Worm (Caenorhabditis elegans) whole organism, young adult: ENCODE data around the gene Y57G11C.8.
"Not testable (repeated sequence)": the region's sequence is repeated elsewhere in the genome, so short reads cannot be mapped to it uniquely, and the experiment has no call there.

ENCODE experiments used
- B0261.1 ChIP-seq: sonication (generic microtip); optimal IDR thresholded peaks from 2 replicates; lab custom pipeline; 2016; ENCODE audit warnings: mild to moderate bottlenecking, missing genetic modification characterization, moderate library complexity, missing compliant biosample characterization
- B0336.3 ChIP-seq: fragments of 200-800 bp; sonication (Bioruptor generic); IDR thresholded peaks from 2 replicates; pipeline ENCODE4 v1.3.6; 2022; ENCODE audit warnings: missing genetic modification characterization, missing compliant biosample characterization
- C06A6.2 ChIP-seq: fragments of 200-800 bp; sonication (Bioruptor generic); conservative IDR thresholded peaks from 2 replicates; pipeline ENCODE4 v1.3.6; 2022; ENCODE audit warnings: missing genetic modification characterization, missing compliant biosample characterization
- F22D6.2 ChIP-seq: sonication (generic microtip); optimal IDR thresholded peaks from 2 replicates; lab custom pipeline; 2016; ENCODE audit warnings: mild to moderate bottlenecking, missing genetic modification characterization, missing compliant biosample characterization
- K11D2.4 ChIP-seq: fragments of 200-800 bp; sonication (Bioruptor generic); IDR thresholded peaks from 2 replicates; pipeline ENCODE4 v1.3.6; 2022; ENCODE audit warnings: missing genetic modification reagents, missing genetic modification characterization, missing compliant biosample characterization
- K12H6.12 ChIP-seq: fragments of 200-800 bp; sonication (Bioruptor generic); optimal IDR thresholded peaks from 2 replicates; lab custom pipeline; 2018; ENCODE audit warnings: mild to moderate bottlenecking, missing genetic modification characterization, missing compliant biosample characterization
- Y56A3A.18 ChIP-seq: fragments of 200-800 bp; sonication (Bioruptor generic); IDR thresholded peaks from 2 replicates; pipeline ENCODE4 v1.3.6; 2022; ENCODE audit warnings: missing genetic modification reagents, missing genetic modification characterization, missing compliant biosample characterization
- Y67H2A.10 ChIP-seq: fragments of 200-800 bp; sonication (Bioruptor generic); conservative IDR thresholded peaks from 2 replicates; pipeline ENCODE4 v1.3.6; 2022; ENCODE audit warnings: missing genetic modification reagents, missing genetic modification characterization, missing compliant biosample characterization
- Y95B8A.8 ChIP-seq: fragments of 200-800 bp; sonication (Bioruptor generic); IDR thresholded peaks from 2 replicates; pipeline ENCODE4 v1.3.6; 2022; ENCODE audit warnings: missing genetic modification reagents, missing genetic modification characterization, missing compliant biosample characterization
- akir-1 ChIP-seq: fragments of 200-800 bp; sonication (Bioruptor generic); optimal IDR thresholded peaks from 2 replicates; lab custom pipeline; 2018; ENCODE audit warnings: mild to moderate bottlenecking, missing genetic modification characterization, moderate library complexity, missing compliant biosample characterization
- athp-1 ChIP-seq: sonication (generic microtip); optimal IDR thresholded peaks from 2 replicates; lab custom pipeline; 2017; ENCODE audit warnings: mild to moderate bottlenecking, missing genetic modification characterization, missing compliant biosample characterization
- attf-3 ChIP-seq: fragments of 200-800 bp; sonication (Bioruptor generic); conservative IDR thresholded peaks from 2 replicates; pipeline ENCODE4 v1.3.6; 2022; ENCODE audit warnings: missing genetic modification reagents, missing genetic modification characterization, missing compliant biosample characterization
- attf-5 ChIP-seq: fragments of 200-800 bp; sonication (Bioruptor generic); optimal IDR thresholded peaks from 2 replicates; lab custom pipeline; 2018; ENCODE audit warnings: mild to moderate bottlenecking, missing genetic modification characterization, missing compliant biosample characterization
- attf-6 ChIP-seq: fragments of 200-800 bp; sonication (Bioruptor generic); IDR thresholded peaks from 2 replicates; pipeline ENCODE4 v1.3.6; 2022; ENCODE audit warnings: missing genetic modification reagents, missing genetic modification characterization, missing compliant biosample characterization
- cebp-1 ChIP-seq, 2 experiments: fragments of 200-800 bp in 1 of 2; sonication (Bioruptor generic) in 1 of 2; sonication (generic microtip) in 1 of 2; IDR thresholded peaks in 1 of 2; optimal IDR thresholded peaks in 1 of 2; 2 replicates each; pipeline versions ENCODE4 v1.3.6 to Lab custom; 2017 to 2022; ENCODE audit warnings: missing compliant biosample characterization in 2 of 2, missing genetic modification characterization in 2 of 2, mild to moderate bottlenecking in 1 of 2, missing genetic modification reagents in 1 of 2, moderate library complexity in 1 of 2
- ceh-100 ChIP-seq: fragments of 200-800 bp; sonication (Bioruptor generic); IDR thresholded peaks from 2 replicates; pipeline ENCODE4 v1.3.6; 2022; ENCODE audit warnings: missing genetic modification reagents, missing genetic modification characterization, missing compliant biosample characterization
- ceh-27 ChIP-seq: fragments of 200-800 bp; sonication (Bioruptor generic); optimal IDR thresholded peaks from 2 replicates; lab custom pipeline; 2018; ENCODE audit warnings: mild to moderate bottlenecking, missing genetic modification characterization, moderate library complexity, missing compliant biosample characterization
- chd-7 ChIP-seq: sonication (generic microtip); optimal IDR thresholded peaks from 2 replicates; lab custom pipeline; 2016; ENCODE audit warnings: mild to moderate bottlenecking, missing genetic modification characterization, moderate library complexity, missing compliant biosample characterization
- egl-44 ChIP-seq: fragments of 200-800 bp; sonication (Bioruptor generic); IDR thresholded peaks from 2 replicates; pipeline ENCODE4 v1.3.6; 2022; ENCODE audit warnings: missing genetic modification reagents, missing genetic modification characterization, missing compliant biosample characterization
- ekl-4 ChIP-seq: fragments of 200-800 bp; sonication (Bioruptor generic); IDR thresholded peaks from 2 replicates; pipeline ENCODE4 v1.3.6; 2022; ENCODE audit warnings: missing genetic modification reagents, missing genetic modification characterization, missing compliant biosample characterization
- hlh-12 ChIP-seq: sonication (generic microtip); optimal IDR thresholded peaks from 2 replicates; lab custom pipeline; 2016; ENCODE audit warnings: missing genetic modification characterization, missing compliant biosample characterization
- hmg-1.2 ChIP-seq: fragments of 200-800 bp; sonication (Bioruptor generic); IDR thresholded peaks from 2 replicates; pipeline ENCODE4 v1.3.6; 2022; ENCODE audit warnings: missing genetic modification reagents, missing genetic modification characterization, missing compliant biosample characterization
- lag-1 ChIP-seq: fragments of 200-800 bp; sonication (Bioruptor generic); IDR thresholded peaks from 2 replicates; pipeline ENCODE4 v1.3.6; 2022; ENCODE audit warnings: missing genetic modification reagents, missing genetic modification characterization, missing compliant biosample characterization
- let-526 ChIP-seq: fragments of 200-800 bp; sonication (Bioruptor generic); IDR thresholded peaks from 2 replicates; pipeline ENCODE4 v1.3.6; 2022; ENCODE audit warnings: missing genetic modification reagents, missing genetic modification characterization, missing compliant biosample characterization
- lir-1 ChIP-seq: fragments of 200-800 bp; sonication (Bioruptor generic); conservative IDR thresholded peaks from 2 replicates; pipeline ENCODE4 v1.3.6; 2022; ENCODE audit warnings: missing genetic modification reagents, missing genetic modification characterization, missing compliant biosample characterization
- mcd-1 ChIP-seq: fragments of 200-800 bp; sonication (Bioruptor generic); IDR thresholded peaks from 2 replicates; pipeline ENCODE4 v1.3.6; 2022; ENCODE audit warnings: missing genetic modification reagents, missing genetic modification characterization, missing compliant biosample characterization
- nfyb-1 ChIP-seq: fragments of 200-800 bp; sonication (Bioruptor generic); IDR thresholded peaks from 2 replicates; pipeline ENCODE4 v1.3.6; 2022; ENCODE audit warnings: missing genetic modification reagents, missing genetic modification characterization, missing compliant biosample characterization
- nhr-179 ChIP-seq: sonication (generic microtip); optimal IDR thresholded peaks from 2 replicates; lab custom pipeline; 2016; ENCODE audit warnings: mild to moderate bottlenecking, missing genetic modification characterization, missing compliant biosample characterization
- nhr-80 ChIP-seq: sonication (generic microtip); optimal IDR thresholded peaks from 2 replicates; lab custom pipeline; 2016; ENCODE audit warnings: missing genetic modification characterization, missing compliant biosample characterization
- pbrm-1 ChIP-seq: fragments of 200-800 bp; sonication (Bioruptor generic); IDR thresholded peaks from 2 replicates; pipeline ENCODE4 v1.3.6; 2022; ENCODE audit warnings: missing genetic modification reagents, missing genetic modification characterization, missing compliant biosample characterization
- rcor-1 ChIP-seq: fragments of 200-800 bp; sonication (Bioruptor generic); IDR thresholded peaks from 2 replicates; pipeline ENCODE4 v1.3.6; 2022; ENCODE audit warnings: missing genetic modification reagents, missing genetic modification characterization, missing compliant biosample characterization
- snpc-1.1 ChIP-seq: sonication (generic microtip); optimal IDR thresholded peaks from 2 replicates; lab custom pipeline; 2017; ENCODE audit warnings: missing genetic modification characterization, mild to moderate bottlenecking, missing compliant biosample characterization, antibody characterized with exemption, moderate library complexity, missing genotype, missing genetic modification reagents; ENCODE audit not compliant: insufficient read depth
- snpc-3.4 ChIP-seq: sonication (generic microtip); optimal IDR thresholded peaks from 2 replicates; lab custom pipeline; 2017; ENCODE audit warnings: missing genetic modification characterization, mild to moderate bottlenecking, missing compliant biosample characterization, antibody characterized with exemption, moderate library complexity, missing genotype, missing genetic modification reagents
- snpc-4 ChIP-seq, 5 experiments: fragments of 150-350 bp in 1 of 5; sonication (generic microtip) in 4 of 5; optimal IDR thresholded peaks; 2 replicates each; lab custom pipeline; 2014 to 2018; ENCODE audit warnings: missing genetic modification characterization in 5 of 5, missing biosample characterization in 3 of 5, antibody characterized with exemption in 2 of 5, mild to moderate bottlenecking in 2 of 5, missing compliant biosample characterization in 2 of 5, missing genotype in 2 of 5, moderate library complexity in 2 of 5, missing genetic modification reagents in 1 of 5
- zim-3 ChIP-seq: sonication (generic microtip); optimal IDR thresholded peaks from 2 replicates; lab custom pipeline; 2017; ENCODE audit warnings: mild to moderate bottlenecking, missing genetic modification characterization, moderate library complexity, missing compliant biosample characterization
- ztf-28 ChIP-seq: fragments of 200-800 bp; sonication (Bioruptor generic); IDR thresholded peaks from 2 replicates; pipeline ENCODE4 v1.3.6; 2022; ENCODE audit warnings: missing genetic modification reagents, missing genetic modification characterization, missing compliant biosample characterization

Y57G11C.8 gene

ce11 chrIV:14757786-14758185, 23.9 kb upstream of the Y57G11C.8 start:
- TF ChIP-seq B0336.3 (GFP tag; lab: Robert Waterston, UW) (no peak), attf-6 (GFP tag; lab: Robert Waterston, UW) (peak; percentile 67; the same call in 1 of the 2 replicates)

ce11 chrIV:14759662-14760061, 22.0 kb upstream of the Y57G11C.8 start:
- TF ChIP-seq lag-1 (GFP tag; lab: Robert Waterston, UW) (no peak), hmg-1.2 (GFP tag; lab: Robert Waterston, UW) (peak; percentile 36), hlh-12 (no peak), Y56A3A.18 (no peak), snpc-4 (GFP tag; optimal IDR thresholded peaks at IDR 0.05; lab: Kevin White, UChicago) (no peak), snpc-4 (tag; optimal IDR thresholded peaks at IDR 0.05; lab: Kevin White, UChicago) (peak in 3 of 4 experiments; percentile 72 to 92 (median 77)), snpc-1.1 (tag; lab: Kevin White, UChicago) (peak; percentile 51), B0261.1 (no peak), attf-3 (no peak), akir-1 (GFP tag; lab: Kevin White, UChicago) (no peak)

- TF ChIP-seq athp-1 (tag; lab: Kevin White, UChicago) (no peak), snpc-3.4 (no peak), nhr-179 (no peak), F22D6.2 (no peak), zim-3 (tag; lab: Kevin White, UChicago) (no peak), ztf-28 (GFP tag; lab: Robert Waterston, UW) (no peak), chd-7 (tag; lab: Kevin White, UChicago) (no peak)
These were observed 20.8 kb upstream of the Y57G11C.8 start, which contains the start of gene ptp-5.2 for ce11 chrIV:14760845-14761244. ptp-5.2 (minus strand) TSS chrIV:14760945.

- peak; percentile 58; the same call in 1 of the 2 replicates for TF ChIP-seq C06A6.2
- TF ChIP-seq egl-44 (GFP tag; lab: Robert Waterston, UW) = peak; percentile 73; the same call in 1 of the 2 replicates
- TF ChIP-seq ceh-27 (GFP tag; lab: Kevin White, UChicago) = peak; percentile 26
- TF ChIP-seq snpc-4 (GFP tag; optimal IDR thresholded peaks at IDR 0.05; lab: Kevin White, UChicago) = peak; percentile 20
- not testable (repeated sequence) for TF ChIP-seq snpc-4, cebp-1 (tag; optimal IDR thresholded peaks at IDR 0.05; lab: Kevin White, UChicago)
- peak; percentile 56; the same call in 1 of the 2 replicates for TF ChIP-seq hmg-1.2 (GFP tag; lab: Robert Waterston, UW)
- peak; percentile 74 for TF ChIP-seq mcd-1 (GFP tag; lab: Robert Waterston, UW)
- TF ChIP-seq ceh-100 (GFP tag; lab: Robert Waterston, UW) = 0 out of 2 replicates have a peak, but pooled peaks have one; percentile 40
- peak; percentile 39 for TF ChIP-seq attf-5 (GFP tag; lab: Kevin White, UChicago)
- peak; percentile 6; the same call in 1 of the 2 replicates for TF ChIP-seq let-526 (GFP tag; lab: Robert Waterston, UW)
- TF ChIP-seq rcor-1 (GFP tag; lab: Robert Waterston, UW) = peak; percentile 65; the same call in 1 of the 2 replicates
- peak; percentile 9 for TF ChIP-seq K12H6.12 (tag; lab: Kevin White, UChicago)
- TF ChIP-seq nhr-80 (tag; lab: Kevin White, UChicago) = peak; percentile 28
- TF ChIP-seq lir-1 = peak; percentile 27; the same call in 1 of the 2 replicates
- 0 out of 2 replicates have a peak, but pooled peaks have one; percentile 38 for TF ChIP-seq pbrm-1 (GFP tag; lab: Robert Waterston, UW)
- TF ChIP-seq nfyb-1 (GFP tag; lab: Robert Waterston, UW) = 0 out of 2 replicates have a peak, but pooled peaks have one; percentile 41
- TF ChIP-seq cebp-1 (GFP tag; IDR thresholded peaks at IDR 0.05; lab: Robert Waterston, UW) = 0 out of 2 replicates have a peak, but pooled peaks have one; percentile 18
- 0 out of 2 replicates have a peak, but pooled peaks have one; percentile 7 for TF ChIP-seq Y95B8A.8 (GFP tag; lab: Robert Waterston, UW)
- peak; percentile 57; the same call in 1 of the 2 replicates for TF ChIP-seq ekl-4 (GFP tag; lab: Robert Waterston, UW)
- TF ChIP-seq Y67H2A.10 (GFP tag; lab: Robert Waterston, UW) = 0 out of 2 replicates have a peak, but pooled peaks have one; percentile 8
- TF ChIP-seq K11D2.4 (GFP tag; lab: Robert Waterston, UW) = peak; percentile 42; the same call in 1 of the 2 replicates
These were observed 18.3 kb upstream of the Y57G11C.8 start for ce11 chrIV:14763348-14763747.
